Fruit fly (Drosophila melanogaster): ENCODE data around the gene CG33253.
A peak's percentile ranks its signal among the peaks of the same experiment; 100 is the strongest.

CG33253 gene

dm6 chrX:19160635-19161407 lies 22.4 kb upstream of the CG33253 start (continued):
- TF ChIP-seq Bdp1 (GFP tag; optimal IDR thresholded peaks at IDR 0.05) (no peak), TFAM (GFP tag; optimal IDR thresholded peaks at IDR 0.05) (no peak), twi (tag; optimal IDR thresholded peaks at IDR 0.05) (no peak), lola (GFP tag; optimal IDR thresholded peaks at IDR 0.05) (peak in 1 of 3 experiments; percentile 24), CG15011 (GFP tag; optimal IDR thresholded peaks at IDR 0.05) (no peak), z (GFP tag; IDR thresholded peaks at IDR 0.05) (0 out of 3 replicates have a peak, but pooled peaks have one; percentile 19), inv (GFP tag; IDR thresholded peaks at IDR 0.05; ENCODE audit: partially characterized antibody) (no peak), dan (GFP tag; IDR thresholded peaks at IDR 0.05) (no peak), NfI (GFP tag; optimal IDR thresholded peaks at IDR 0.05) (no peak), CG5953 (GFP tag; IDR thresholded peaks at IDR 0.05) (no peak), Dp (GFP tag; optimal IDR thresholded peaks at IDR 0.05) (no peak), CG12659 (GFP tag; optimal IDR thresholded peaks at IDR 0.05) (no peak), cg (GFP tag; optimal IDR thresholded peaks at IDR 0.05) (peak; percentile 18), gsb (GFP tag; IDR thresholded peaks at IDR 0.05) (no peak), mam (GFP tag; optimal IDR thresholded peaks at IDR 0.05) (no peak), sisA (GFP tag; IDR thresholded peaks at IDR 0.05) (no peak), CG16863 (GFP tag; optimal IDR thresholded peaks at IDR 0.05) (no peak), chinmo (GFP tag; IDR thresholded peaks at IDR 0.05; ENCODE audit: partially characterized antibody) (no peak), CG11504 (tag; optimal IDR thresholded peaks at IDR 0.05) (peak; percentile 2), ems (GFP tag; optimal IDR thresholded peaks at IDR 0.05) (no peak), CG30403 (GFP tag; optimal IDR thresholded peaks at IDR 0.05) (no peak), kay (GFP tag; optimal IDR thresholded peaks at IDR 0.05) (no peak), Opbp (GFP tag; IDR thresholded peaks at IDR 0.05; ENCODE audit: partially characterized antibody) (no peak), CG11723 (GFP tag; optimal IDR thresholded peaks at IDR 0.05) (no peak), Sry-β (GFP tag; optimal IDR thresholded peaks at IDR 0.05) (peak; percentile 71), CG17186 (GFP tag; optimal IDR thresholded peaks at IDR 0.05) (no peak), CG14710 (tag; optimal IDR thresholded peaks at IDR 0.05) (peak; percentile 3), sens (GFP tag) (peak; percentile 62), crc (GFP tag; optimal IDR thresholded peaks at IDR 0.05) (no peak), CG18476 (GFP tag; optimal IDR thresholded peaks at IDR 0.05) (no peak), CG30020 (tag; optimal IDR thresholded peaks at IDR 0.05) (no peak), sqz (GFP tag; optimal IDR thresholded peaks at IDR 0.05) (no peak), zen (tag; optimal IDR thresholded peaks at IDR 0.05) (no peak), CG31441 (GFP tag; IDR thresholded peaks at IDR 0.05) (no peak), ara (GFP tag; IDR thresholded peaks at IDR 0.05) (no peak), ranshi (GFP tag; IDR thresholded peaks at IDR 0.05) (no peak), CG18262 (tag; optimal IDR thresholded peaks at IDR 0.05) (peak; percentile 28), dmrt11E (tag; optimal IDR thresholded peaks at IDR 0.05) (peak; percentile 8), odd (GFP tag; optimal IDR thresholded peaks at IDR 0.05) (no peak), CrebB (tag; optimal IDR thresholded peaks at IDR 0.05) (no peak), CG16813 (GFP tag; IDR thresholded peaks at IDR 0.05; ENCODE audit: partially characterized antibody) (no peak), row (GFP tag; IDR thresholded peaks at IDR 0.05) (no peak), Sin3A (optimal IDR thresholded peaks at IDR 0.05) (no peak), CG17328 (GFP tag; IDR thresholded peaks at IDR 0.05) (no peak), lab (GFP tag; optimal IDR thresholded peaks at IDR 0.05) (no peak), Hand (GFP tag; optimal IDR thresholded peaks at IDR 0.05) (no peak)

Measured in whole organism, embryonic.